Fruit fly (Drosophila melanogaster): ENCODE data around the gene CG13004.

dm6 chrX:16780244-16780643 is 55.1 kb downstream of the CG13004 start:
- TF ChIP-seq br (GFP tag; optimal IDR thresholded peaks at IDR 0.05) (no peak), Hr78 (GFP tag; optimal IDR thresholded peaks at IDR 0.05) (no peak), Jra (GFP tag; optimal IDR thresholded peaks at IDR 0.05) (no peak)
